Worm (Caenorhabditis elegans) whole organism, L1 larva: ENCODE measurements around the gene D1086.10.

Experiments
- C16A3.4 ChIP-seq: fragments of 150-350 bp; optimal IDR thresholded peaks from 2 replicates; lab custom pipeline; 2014; ENCODE audit warnings: missing biosample characterization, missing genetic modification characterization
- F16B12.6 ChIP-seq: fragments of 150-350 bp; optimal IDR thresholded peaks from 2 replicates; lab custom pipeline; 2014; ENCODE audit warnings: missing biosample characterization, missing genetic modification characterization
- elt-2 ChIP-seq: sonication (generic microtip); optimal IDR thresholded peaks from 2 replicates; lab custom pipeline; 2016; ENCODE audit warnings: missing genetic modification characterization, mild to moderate bottlenecking, inconsistent platforms, missing compliant biosample characterization, missing genetic modification reagents
- isw-1 ChIP-seq: fragments of 200-800 bp; sonication (Bioruptor generic); IDR thresholded peaks from 2 replicates; pipeline ENCODE4 v1.3.6; 2022; ENCODE audit warnings: missing genetic modification characterization, missing compliant biosample characterization
- lin-13 ChIP-seq: fragments of 150-350 bp; optimal IDR thresholded peaks from 2 replicates; lab custom pipeline; 2014; ENCODE audit warnings: missing biosample characterization, missing genetic modification reagents, missing genetic modification characterization
- lir-3 ChIP-seq: sonication (generic microtip); optimal IDR thresholded peaks from 2 replicates; lab custom pipeline; 2016; ENCODE audit warnings: mild to moderate bottlenecking, missing genetic modification characterization, moderate library complexity, missing compliant biosample characterization; ENCODE audit not compliant: poor library complexity
- lsy-2 ChIP-seq, 2 experiments: fragments of 150-350 bp; optimal IDR thresholded peaks; 2 replicates each; lab custom pipeline; 2014; ENCODE audit warnings: missing biosample characterization in 2 of 2, missing genetic modification characterization in 2 of 2
- nhr-12 ChIP-seq: sonication (generic microtip); optimal IDR thresholded peaks from 2 replicates; lab custom pipeline; 2017; ENCODE audit warnings: missing biosample characterization, missing genetic modification characterization
- nhr-20 ChIP-seq: sonication (generic microtip); optimal IDR thresholded peaks from 2 replicates; lab custom pipeline; 2016; ENCODE audit warnings: mild to moderate bottlenecking, missing genetic modification characterization, missing compliant biosample characterization
- nhr-28 ChIP-seq: fragments of 150-350 bp; optimal IDR thresholded peaks from 2 replicates; lab custom pipeline; 2014; ENCODE audit warnings: missing biosample characterization, missing genetic modification characterization
- nhr-47 ChIP-seq: sonication (generic microtip); optimal IDR thresholded peaks from 2 replicates; lab custom pipeline; 2016; ENCODE audit warnings: mild to moderate bottlenecking, missing genetic modification characterization, moderate library complexity, missing compliant biosample characterization
- unc-130 ChIP-seq: fragments of 150-350 bp; optimal IDR thresholded peaks from 2 replicates; lab custom pipeline; 2017; ENCODE audit warnings: missing biosample characterization, missing genetic modification characterization, inconsistent platforms
- unc-62 ChIP-seq: fragments of 150-350 bp; optimal IDR thresholded peaks from 2 replicates; lab custom pipeline; 2014; ENCODE audit warnings: missing biosample characterization, missing genetic modification reagents, missing genetic modification characterization

- TF ChIP-seq nhr-12 (tag; lab: Kevin White, UChicago), result no peak
- TF ChIP-seq elt-2 (tag; lab: Kevin White, UChicago), result no peak
- no peak for TF ChIP-seq nhr-20
- TF ChIP-seq unc-130 (tag; lab: Kevin White, UChicago), result no peak
- no peak for TF ChIP-seq lir-3 (tag; lab: Kevin White, UChicago)
- no peak for TF ChIP-seq nhr-28 (tag; lab: Kevin White, UChicago)
- TF ChIP-seq lsy-2 (tag; optimal IDR thresholded peaks at IDR 0.05; lab: Kevin White, UChicago), result no peak
- no peak for TF ChIP-seq isw-1 (GFP tag; lab: Robert Waterston, UW)
- no peak for TF ChIP-seq lin-13 (GFP tag; lab: Kevin White, UChicago)
- no peak for TF ChIP-seq C16A3.4
- no peak for TF ChIP-seq unc-62 (GFP tag; lab: Kevin White, UChicago)
- no peak for TF ChIP-seq nhr-47 (tag; lab: Kevin White, UChicago)
- TF ChIP-seq F16B12.6 (tag; lab: Kevin White, UChicago), result no peak
Measured at ce11 chrV:14063980-14064379, 18.6 kb upstream of the D1086.10 start.
